Comparison of ENCODE assay signal across 5 worm cellular contexts in the genomic region with DNA sequence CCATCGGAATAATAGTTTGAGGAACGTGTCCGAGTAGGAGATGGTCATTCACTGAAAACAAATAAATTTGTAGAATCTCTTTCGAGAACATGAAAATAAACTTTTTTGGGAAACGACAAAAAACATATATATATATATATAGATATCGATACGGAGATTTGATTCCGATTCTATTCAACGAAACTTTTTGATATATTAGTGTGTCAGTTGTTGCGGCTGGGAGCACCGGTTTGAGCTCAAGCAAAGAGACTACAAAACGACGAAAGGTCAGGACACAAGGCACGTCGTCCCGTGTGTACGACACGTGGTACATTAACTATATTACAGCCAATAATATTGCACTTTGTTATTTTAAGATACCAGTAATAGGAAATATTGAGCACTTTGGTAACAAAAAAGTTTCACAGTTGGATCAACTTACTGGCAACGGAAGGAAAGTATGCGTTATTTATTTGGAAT.
A peak's percentile ranks its signal among the peaks of the same experiment; 100 is the strongest.
TF ChIP-seq lines count a peak whose summit lies in the region.

A gene (minus strand): TSS at position 51 of the 459 bp plus-strand sequence.

TF ChIP-seq in whole organism, L1 larva, 84 proteins besides CTCF, POLR2A, EP300 and RAD21:
- TF ChIP-seq lin-35 (GFP tag; optimal IDR thresholded peaks at IDR 0.05; lab: Kevin White, UChicago) (no peak), snu-23 (GFP tag; optimal IDR thresholded peaks at IDR 0.05; lab: Kevin White, UChicago) (peak; percentile 28), nhr-71 (tag; optimal IDR thresholded peaks at IDR 0.05; lab: Kevin White, UChicago) (peak; percentile 76), nhr-20 (tag; optimal IDR thresholded peaks at IDR 0.05; lab: Kevin White, UChicago) (peak; percentile 44), efl-3 (GFP tag; optimal IDR thresholded peaks at IDR 0.05; lab: Kevin White, UChicago) (no peak), ztf-4 (tag; optimal IDR thresholded peaks at IDR 0.05; lab: Kevin White, UChicago) (peak; percentile 36), rnt-1 (tag; optimal IDR thresholded peaks at IDR 0.05; lab: Kevin White, UChicago) (peak; percentile 63), lin-39 (tag; optimal IDR thresholded peaks at IDR 0.05; lab: Kevin White, UChicago) (no peak), nhr-19 (GFP tag; conservative IDR thresholded peaks at IDR 0.05; lab: Robert Waterston, UW) (peak; percentile 61), nhr-85 (tag; lab: Kevin White, UChicago) (no peak), lsy-2 (tag; optimal IDR thresholded peaks at IDR 0.05; lab: Kevin White, UChicago) (peak; percentile 2 to 26), lin-14 (GFP tag; optimal IDR thresholded peaks at IDR 0.05; lab: Kevin White, UChicago) (peak; percentile 66), nhr-12 (tag; optimal IDR thresholded peaks at IDR 0.05; lab: Kevin White, UChicago) (no peak)
TF ChIP-seq in whole organism, L1 larva: peak in this region for 8.

TF ChIP-seq in whole organism, L2 larva, 48 proteins besides CTCF, POLR2A, EP300 and RAD21:
- TF ChIP-seq C34F6.9 (tag; optimal IDR thresholded peaks at IDR 0.05; lab: Kevin White, UChicago): peak; percentile 28
- TF ChIP-seq ZK546.5 (tag; optimal IDR thresholded peaks at IDR 0.05; lab: Kevin White, UChicago): no peak
- TF ChIP-seq crh-2 (tag; optimal IDR thresholded peaks at IDR 0.05; lab: Kevin White, UChicago): no peak
- TF ChIP-seq egl-27 (tag; optimal IDR thresholded peaks at IDR 0.05; lab: Kevin White, UChicago): no peak
- TF ChIP-seq lsy-2 (tag; optimal IDR thresholded peaks at IDR 0.05; lab: Kevin White, UChicago): peak in 1 of 2 experiments; percentile 28
- peak; percentile 3 for TF ChIP-seq sem-4 (tag; optimal IDR thresholded peaks at IDR 0.05; lab: Kevin White, UChicago)
- peak; percentile 29 for TF ChIP-seq sma-9 (GFP tag; optimal IDR thresholded peaks at IDR 0.05; lab: Kevin White, UChicago)
- TF ChIP-seq sma-9 (tag; optimal IDR thresholded peaks at IDR 0.05; lab: Kevin White, UChicago): no peak
TF ChIP-seq in whole organism, L2 larva: peak in this region for 4.

TF ChIP-seq in whole organism, L3 larva, 47 proteins besides CTCF, POLR2A, EP300 and RAD21:
- peak; percentile 9 for TF ChIP-seq nfya-1 (tag; optimal IDR thresholded peaks at IDR 0.05; lab: Kevin White, UChicago; ENCODE audit: insufficient read depth)
- TF ChIP-seq jun-1 (tag; optimal IDR thresholded peaks at IDR 0.05; lab: Kevin White, UChicago): no peak
- no peak for TF ChIP-seq nhr-25 (tag; optimal IDR thresholded peaks at IDR 0.05; lab: Kevin White, UChicago)
- no peak for TF ChIP-seq nhr-67 (tag; optimal IDR thresholded peaks at IDR 0.05; lab: Kevin White, UChicago)
- TF ChIP-seq egl-5 (tag; optimal IDR thresholded peaks at IDR 0.05; lab: Kevin White, UChicago): no peak

TF ChIP-seq in whole organism, L4 larva, 104 proteins besides CTCF, POLR2A, EP300 and RAD21:
- TF ChIP-seq hlh-30 (tag; optimal IDR thresholded peaks at IDR 0.05; lab: Kevin White, UChicago; ENCODE audit: insufficient read depth) (peak; percentile 45), nhr-48 (tag; optimal IDR thresholded peaks at IDR 0.05; lab: Kevin White, UChicago) (no peak), hlh-11 (tag; optimal IDR thresholded peaks at IDR 0.05; lab: Kevin White, UChicago) (peak; percentile 22), daf-8 (GFP tag; IDR thresholded peaks at IDR 0.05; lab: Robert Waterston, UW) (no peak), set-16 (GFP tag; IDR thresholded peaks at IDR 0.05; lab: Robert Waterston, UW) (no peak), nhr-11 (tag; optimal IDR thresholded peaks at IDR 0.05; lab: Kevin White, UChicago) (peak; percentile 6), hmg-1.1 (GFP tag; IDR thresholded peaks at IDR 0.05; lab: Robert Waterston, UW) (no peak), nhr-6 (tag; optimal IDR thresholded peaks at IDR 0.05; lab: Kevin White, UChicago) (no peak), ceh-28 (tag; optimal IDR thresholded peaks at IDR 0.05; lab: Kevin White, UChicago) (no peak), F44E2.7 (GFP tag; IDR thresholded peaks at IDR 0.05; lab: Robert Waterston, UW) (no peak), gei-8 (GFP tag; optimal IDR thresholded peaks at IDR 0.05; lab: Kevin White, UChicago) (no peak)
TF ChIP-seq in whole organism, L4 larva: peak in this region for 3.

TF ChIP-seq in whole organism, mixed stage, embryonic, 35 proteins besides CTCF, POLR2A, EP300 and RAD21:
- TF ChIP-seq nhr-237 (tag; optimal IDR thresholded peaks at IDR 0.05; lab: Kevin White, UChicago): no peak
- no peak for TF ChIP-seq unc-39 (tag; optimal IDR thresholded peaks at IDR 0.05; lab: Kevin White, UChicago)
- peak; percentile 49 for TF ChIP-seq hlh-1 (tag; optimal IDR thresholded peaks at IDR 0.05; lab: Kevin White, UChicago)
TF ChIP-seq in whole organism, mixed stage, embryonic: peak in this region for 1.
